Fruit fly (Drosophila melanogaster): ENCODE measurements around the gene CG33310.

CG33310 gene

dm6 chr2L:15057225-15058117, 30.8 kb downstream of the CG33310 start, which contains the start of gene ck (continued):
- TF ChIP-seq Sry-δ (GFP tag; optimal IDR thresholded peaks at IDR 0.05) = peak; percentile 68
- no peak for TF ChIP-seq CG9932 (GFP tag; IDR thresholded peaks at IDR 0.05)
- no peak for TF ChIP-seq abd-A (tag; optimal IDR thresholded peaks at IDR 0.05)
- no peak for TF ChIP-seq Eip74EF (GFP tag; optimal IDR thresholded peaks at IDR 0.05)
- no peak for TF ChIP-seq Ada2b (GFP tag; IDR thresholded peaks at IDR 0.05)
- TF ChIP-seq rib (GFP tag; IDR thresholded peaks at IDR 0.05) = no peak
- 0 out of 4 replicates have a peak, but pooled peaks have one; percentile 14 for TF ChIP-seq chinmo (GFP tag; IDR thresholded peaks at IDR 0.05; ENCODE audit: partially characterized antibody)
- no peak for TF ChIP-seq org-1 (GFP tag; optimal IDR thresholded peaks at IDR 0.05)
- no peak for TF ChIP-seq Hand (GFP tag; optimal IDR thresholded peaks at IDR 0.05)
- TF ChIP-seq GATAe (GFP tag; conservative IDR thresholded peaks at IDR 0.05) = no peak
- TF ChIP-seq CG14441 (GFP tag; IDR thresholded peaks at IDR 0.05) = no peak
- no peak for TF ChIP-seq tio (GFP tag; optimal IDR thresholded peaks at IDR 0.05)
- TF ChIP-seq CG9876 (GFP tag; optimal IDR thresholded peaks at IDR 0.05) = no peak
- no peak for TF ChIP-seq jigr1 (GFP tag; IDR thresholded peaks at IDR 0.05)
- no peak for TF ChIP-seq Ptx1 (GFP tag; IDR thresholded peaks at IDR 0.05)
- TF ChIP-seq gce (GFP tag; IDR thresholded peaks at IDR 0.05) = no peak
- TF ChIP-seq zf30C (GFP tag; optimal IDR thresholded peaks at IDR 0.05) = no peak
- TF ChIP-seq Drgx (GFP tag; IDR thresholded peaks at IDR 0.05) = no peak
- TF ChIP-seq E2f1 (GFP tag; IDR thresholded peaks at IDR 0.05) = no peak
- no peak for TF ChIP-seq Nf-YC (tag; optimal IDR thresholded peaks at IDR 0.05)
- TF ChIP-seq Gug (GFP tag; IDR thresholded peaks at IDR 0.05) = no peak
- TF ChIP-seq CG31441 (GFP tag; IDR thresholded peaks at IDR 0.05) = no peak
- no peak for TF ChIP-seq CG2875 (GFP tag; optimal IDR thresholded peaks at IDR 0.05)
- TF ChIP-seq Meics (GFP tag; optimal IDR thresholded peaks at IDR 0.05) = no peak
- no peak for TF ChIP-seq CG4730 (GFP tag; IDR thresholded peaks at IDR 0.05)
- TF ChIP-seq CG7271 (tag; optimal IDR thresholded peaks at IDR 0.05) = no peak
- TF ChIP-seq CG10321 (GFP tag; IDR thresholded peaks at IDR 0.05) = no peak
- TF ChIP-seq yki (optimal IDR thresholded peaks at IDR 0.05) = no peak
- peak; percentile 61 for TF ChIP-seq trem (tag; optimal IDR thresholded peaks at IDR 0.05)
- TF ChIP-seq Med (GFP tag) = peak; percentile 66
- TF ChIP-seq fd102C (GFP tag; optimal IDR thresholded peaks at IDR 0.05) = no peak
- TF ChIP-seq CG12104 (GFP tag; optimal IDR thresholded peaks at IDR 0.05) = no peak
- no peak for TF ChIP-seq PHDP (tag; optimal IDR thresholded peaks at IDR 0.05)
- no peak for TF ChIP-seq Bteb2 (GFP tag; optimal IDR thresholded peaks at IDR 0.05)
- no peak for TF ChIP-seq dimm (GFP tag; IDR thresholded peaks at IDR 0.05)
- TF ChIP-seq CG11247 (GFP tag; IDR thresholded peaks at IDR 0.05) = no peak
- TF ChIP-seq nerfin-1 (tag; optimal IDR thresholded peaks at IDR 0.05) = no peak
- no peak for TF ChIP-seq croc (GFP tag; conservative IDR thresholded peaks at IDR 0.05)
- TF ChIP-seq ac (GFP tag; optimal IDR thresholded peaks at IDR 0.05) = no peak
- TF ChIP-seq CG2199 (GFP tag; IDR thresholded peaks at IDR 0.05) = no peak
- no peak for TF ChIP-seq bab2 (GFP tag; optimal IDR thresholded peaks at IDR 0.05)
- no peak for TF ChIP-seq Xbp1 (GFP tag; optimal IDR thresholded peaks at IDR 0.05)
- peak; percentile 96 for TF ChIP-seq CG9797 (GFP tag; optimal IDR thresholded peaks at IDR 0.05)
- TF ChIP-seq Tbp (GFP tag; optimal IDR thresholded peaks at IDR 0.05) = no peak
- TF ChIP-seq Hsf (GFP tag; optimal IDR thresholded peaks at IDR 0.05) = no peak
- peak; percentile 93 for TF ChIP-seq Dp (GFP tag; optimal IDR thresholded peaks at IDR 0.05)
- no peak for TF ChIP-seq wek (GFP tag; optimal IDR thresholded peaks at IDR 0.05)
- TF ChIP-seq Xrp1 (GFP tag; IDR thresholded peaks at IDR 0.05) = no peak
- no peak for TF ChIP-seq Side (GFP tag; optimal IDR thresholded peaks at IDR 0.05)
- TF ChIP-seq CG10979 (tag; optimal IDR thresholded peaks at IDR 0.05) = no peak
- no peak for TF ChIP-seq dmrt99B (tag; optimal IDR thresholded peaks at IDR 0.05)
